Fruit fly (Drosophila melanogaster) whole organism, embryonic: ENCODE data around the gene Dap160.
A peak's percentile ranks its signal among the peaks of the same experiment; 100 is the strongest.

Source experiments
- CG1024 ChIP-seq: fragments of 200-800 bp; sonication (Bioruptor generic); IDR thresholded peaks from 2 replicates; pipeline ENCODE4 v1.3.6; 2022; ENCODE audit warnings: missing biosample characterization, missing genetic modification characterization
- CG12299 ChIP-seq: fragments of 200-800 bp; sonication (Bioruptor generic); optimal IDR thresholded peaks from 2 replicates; lab custom pipeline; 2018; ENCODE audit warnings: missing biosample characterization, mild to moderate bottlenecking, missing genetic modification characterization
- CG12391 ChIP-seq: fragments of 200-800 bp; sonication (Bioruptor generic); optimal IDR thresholded peaks from 3 replicates; lab custom pipeline; 2018; ENCODE audit warnings: missing biosample characterization, mild to moderate bottlenecking, missing genetic modification characterization, moderate library complexity
- CG12744 ChIP-seq: fragments of 200-800 bp; sonication (Bioruptor generic); optimal IDR thresholded peaks from 2 replicates; lab custom pipeline; 2016; ENCODE audit warnings: missing biosample characterization, missing genetic modification characterization
- CG12942 ChIP-seq: fragments of 200-800 bp; sonication (Bioruptor generic); optimal IDR thresholded peaks from 3 replicates; lab custom pipeline; 2016; ENCODE audit warnings: missing biosample characterization, missing genetic modification characterization
- CG14860 ChIP-seq: fragments of 200-800 bp; sonication (Bioruptor generic); IDR thresholded peaks from 3 replicates; pipeline ENCODE4 v1.3.6; 2022; ENCODE audit warnings: missing biosample characterization, missing genetic modification characterization; ENCODE audit not compliant: partially characterized antibody
- CG15011 ChIP-seq: fragments of 200-800 bp; sonication (Bioruptor generic); optimal IDR thresholded peaks from 3 replicates; lab custom pipeline; 2018; ENCODE audit warnings: missing biosample characterization, mild to moderate bottlenecking, missing genetic modification characterization
- CG16815 ChIP-seq: fragments of 200-800 bp; sonication (Bioruptor generic); optimal IDR thresholded peaks from 3 replicates; lab custom pipeline; 2017; ENCODE audit warnings: missing biosample characterization, mild to moderate bottlenecking, missing genetic modification characterization
- CG3847 ChIP-seq: fragments of 200-800 bp; sonication (Bioruptor generic); IDR thresholded peaks from 2 replicates; pipeline ENCODE4 v1.3.6; 2022; ENCODE audit warnings: missing biosample characterization, missing genetic modification characterization
- CG4282 ChIP-seq: fragments of 200-800 bp; sonication (Bioruptor generic); optimal IDR thresholded peaks from 2 replicates; lab custom pipeline; 2016; ENCODE audit warnings: missing biosample characterization, missing genetic modification characterization
- CG4854 ChIP-seq: fragments of 200-800 bp; sonication (Bioruptor generic); optimal IDR thresholded peaks from 2 replicates; lab custom pipeline; 2016; ENCODE audit warnings: missing biosample characterization, missing genetic modification characterization, inconsistent platforms
- CG6254 ChIP-seq: fragments of 200-800 bp; sonication (Bioruptor generic); optimal IDR thresholded peaks from 3 replicates; lab custom pipeline; 2017; ENCODE audit warnings: mild to moderate bottlenecking, missing biosample characterization, missing genetic modification reagents, missing genetic modification characterization
- CG6654 ChIP-seq: fragments of 200-800 bp; sonication (Bioruptor generic); optimal IDR thresholded peaks from 2 replicates; lab custom pipeline; 2017; ENCODE audit warnings: missing biosample characterization, mild to moderate bottlenecking, missing genetic modification characterization
- CG7357 ChIP-seq: fragments of 200-800 bp; sonication (Bioruptor generic); IDR thresholded peaks from 3 replicates; pipeline ENCODE4 v1.3.6; 2022; ENCODE audit warnings: missing biosample characterization, missing genetic modification characterization
- CG7556 ChIP-seq: fragments of 200-800 bp; sonication (Bioruptor generic); optimal IDR thresholded peaks from 2 replicates; lab custom pipeline; 2017; ENCODE audit warnings: missing biosample characterization, mild to moderate bottlenecking, missing genetic modification characterization
- CG7928 ChIP-seq: fragments of 200-800 bp; sonication (Bioruptor generic); optimal IDR thresholded peaks from 2 replicates; lab custom pipeline; 2017; ENCODE audit warnings: missing biosample characterization, mild to moderate bottlenecking, missing genetic modification characterization
- CG7963 ChIP-seq: fragments of 200-800 bp; sonication (Bioruptor generic); IDR thresholded peaks from 3 replicates; pipeline ENCODE4 v1.3.6; 2022; ENCODE audit warnings: missing biosample characterization, missing genetic modification characterization; ENCODE audit not compliant: partially characterized antibody
- CG8089 ChIP-seq: fragments of 200-800 bp; sonication (Bioruptor generic); optimal IDR thresholded peaks from 3 replicates; lab custom pipeline; 2016; ENCODE audit warnings: missing biosample characterization, missing genetic modification characterization
- Deaf1 ChIP-seq: fragments of 200-800 bp; optimal IDR thresholded peaks from 3 replicates; lab custom pipeline; 2019; ENCODE audit warnings: missing biosample characterization, mild to moderate bottlenecking, missing genetic modification characterization, moderate library complexity
- Ets97D ChIP-seq: fragments of 200-800 bp; sonication (Bioruptor generic); optimal IDR thresholded peaks from 3 replicates; lab custom pipeline; 2016; ENCODE audit warnings: missing biosample characterization, missing genetic modification characterization
- Fer1 ChIP-seq: fragments of 200-800 bp; sonication (Bioruptor generic); optimal IDR thresholded peaks from 2 replicates; lab custom pipeline; 2017; ENCODE audit warnings: missing biosample characterization, mild to moderate bottlenecking, missing genetic modification characterization
- GATAe ChIP-seq: fragments of 200-800 bp; sonication (Bioruptor generic); conservative IDR thresholded peaks from 2 replicates; pipeline ENCODE4 v1.3.6; 2022; ENCODE audit warnings: missing biosample characterization, missing genetic modification characterization
- Kr ChIP-seq: fragments of 200-800 bp; sonication (Bioruptor generic); optimal IDR thresholded peaks from 2 replicates; lab custom pipeline; 2017; ENCODE audit warnings: missing biosample characterization, mild to moderate bottlenecking, missing genetic modification characterization
- Rfx ChIP-seq: fragments of 200-800 bp; sonication (Bioruptor generic); IDR thresholded peaks from 2 replicates; pipeline ENCODE4 v1.3.6; 2022; ENCODE audit warnings: missing biosample characterization, missing genetic modification characterization
- Sox102F ChIP-seq: fragments of 200-800 bp; sonication (Bioruptor generic); optimal IDR thresholded peaks from 2 replicates; lab custom pipeline; 2018; ENCODE audit warnings: missing biosample characterization, mild to moderate bottlenecking, missing genetic modification characterization, moderate library complexity
- Trl ChIP-seq, 3 experiments: fragments of >200 bp in 2 of 3; fragments of 200-800 bp in 1 of 3; sonication (Bioruptor generic) in 1 of 3; optimal IDR thresholded peaks; 2 replicates in 1 of 3; 3 replicates in 2 of 3; lab custom pipeline; 2016 to 2017; ENCODE audit warnings: missing biosample characterization in 1 of 3, missing genetic modification characterization in 1 of 3
- abd-A ChIP-seq: fragments of 200-800 bp; sonication (Bioruptor generic); optimal IDR thresholded peaks from 3 replicates; lab custom pipeline; 2019; ENCODE audit warnings: missing biosample characterization, mild to moderate bottlenecking, missing genetic modification characterization, moderate library complexity
- ap ChIP-seq: fragments of 200-800 bp; sonication (Bioruptor generic); IDR thresholded peaks from 2 replicates; pipeline ENCODE4 v1.3.6; 2022; ENCODE audit warnings: missing biosample characterization, missing genetic modification characterization
- ase ChIP-seq: fragments of 200-800 bp; sonication (Bioruptor generic); IDR thresholded peaks from 3 replicates; pipeline ENCODE4 v1.3.6; 2022; ENCODE audit warnings: missing biosample characterization, missing genetic modification characterization
- chinmo ChIP-seq: fragments of 200-800 bp; sonication (Bioruptor generic); IDR thresholded peaks from 4 replicates; pipeline ENCODE4 v1.3.6; 2022; ENCODE audit warnings: missing biosample characterization, missing genetic modification characterization; ENCODE audit not compliant: partially characterized antibody
- crp ChIP-seq, 2 experiments: fragments of 200-800 bp; sonication (Bioruptor generic); optimal IDR thresholded peaks; 2 replicates in 1 of 2; 3 replicates in 1 of 2; lab custom pipeline; 2017; ENCODE audit warnings: missing biosample characterization in 2 of 2, missing genetic modification characterization in 2 of 2, mild to moderate bottlenecking in 1 of 2, moderate library complexity in 1 of 2
- danr ChIP-seq: fragments of 200-800 bp; sonication (Bioruptor generic); IDR thresholded peaks from 2 replicates; pipeline ENCODE4 v1.3.6; 2022; ENCODE audit warnings: missing biosample characterization, missing genetic modification characterization
- gsb-n ChIP-seq: fragments of 200-800 bp; sonication (Bioruptor generic); optimal IDR thresholded peaks from 3 replicates; lab custom pipeline; 2018; ENCODE audit warnings: missing biosample characterization, mild to moderate bottlenecking, missing genetic modification characterization
- her ChIP-seq: fragments of 200-800 bp; sonication (Bioruptor generic); optimal IDR thresholded peaks from 2 replicates; lab custom pipeline; 2016; ENCODE audit warnings: missing biosample characterization, missing genetic modification characterization
- lov ChIP-seq, 2 experiments: fragments of 200-800 bp in 1 of 2; fragments of >200 bp in 1 of 2; sonication (Bioruptor generic) in 1 of 2; IDR thresholded peaks in 1 of 2; optimal IDR thresholded peaks in 1 of 2; 2 replicates in 1 of 2; 3 replicates in 1 of 2; pipeline versions ENCODE4 v1.3.6 to Lab custom; 2017 to 2022; ENCODE audit warnings: missing biosample characterization in 1 of 2, missing genetic modification characterization in 1 of 2
- mirr ChIP-seq: fragments of 200-800 bp; sonication (Bioruptor generic); optimal IDR thresholded peaks from 3 replicates; lab custom pipeline; 2018; ENCODE audit warnings: missing biosample characterization, mild to moderate bottlenecking, missing genetic modification characterization
- org-1 ChIP-seq: fragments of 200-800 bp; sonication (Bioruptor generic); optimal IDR thresholded peaks from 2 replicates; lab custom pipeline; 2017; ENCODE audit warnings: missing biosample characterization, missing genetic modification characterization
- pho ChIP-seq: fragments of 200-800 bp; sonication (Bioruptor generic); optimal IDR thresholded peaks from 2 replicates; lab custom pipeline; 2016; ENCODE audit warnings: missing biosample characterization, missing genetic modification characterization
- phol ChIP-seq: fragments of 200-800 bp; sonication (Bioruptor generic); optimal IDR thresholded peaks from 3 replicates; lab custom pipeline; 2018; ENCODE audit warnings: missing biosample characterization, mild to moderate bottlenecking, missing genetic modification characterization, moderate library complexity
- ranshi ChIP-seq: fragments of 200-800 bp; sonication (Bioruptor generic); IDR thresholded peaks from 2 replicates; pipeline ENCODE4 v1.3.6; 2022; ENCODE audit warnings: missing biosample characterization, missing genetic modification characterization
- ro ChIP-seq: fragments of 200-800 bp; sonication (Bioruptor generic); IDR thresholded peaks from 2 replicates; pipeline ENCODE4 v1.3.6; 2022; ENCODE audit warnings: missing biosample characterization, missing genetic modification characterization
- run ChIP-seq: fragments of 200-800 bp; sonication (Bioruptor generic); optimal IDR thresholded peaks from 3 replicates; lab custom pipeline; 2018; ENCODE audit warnings: missing biosample characterization, mild to moderate bottlenecking, missing genetic modification characterization
- sd ChIP-seq: fragments of 200-800 bp; sonication (Bioruptor generic); optimal IDR thresholded peaks from 3 replicates; lab custom pipeline; 2018; ENCODE audit warnings: missing biosample characterization, mild to moderate bottlenecking, missing genetic modification characterization, moderate library complexity
- shn ChIP-seq: fragments of 200-800 bp; sonication (Bioruptor generic); optimal IDR thresholded peaks from 3 replicates; lab custom pipeline; 2016; ENCODE audit warnings: missing biosample characterization, missing genetic modification characterization
- slbo ChIP-seq: fragments of 200-800 bp; sonication (Bioruptor generic); IDR thresholded peaks from 2 replicates; pipeline ENCODE4 v1.3.6; 2022; ENCODE audit warnings: missing biosample characterization, missing genetic modification characterization
- stc ChIP-seq: fragments of 200-800 bp; sonication (Bioruptor generic); IDR thresholded peaks from 2 replicates; pipeline ENCODE4 v1.3.6; 2022; ENCODE audit warnings: missing biosample characterization, missing genetic modification characterization
- sug ChIP-seq: fragments of 200-800 bp; optimal IDR thresholded peaks from 2 replicates; lab custom pipeline; 2019; ENCODE audit warnings: missing biosample characterization, mild to moderate bottlenecking, missing genetic modification characterization, moderate library complexity
- tgo ChIP-seq: fragments of 200-800 bp; sonication (Bioruptor generic); IDR thresholded peaks from 3 replicates; pipeline ENCODE4 v1.3.6; 2022; ENCODE audit warnings: missing biosample characterization, missing genetic modification characterization
- unpg ChIP-seq: fragments of 200-800 bp; sonication (Bioruptor generic); optimal IDR thresholded peaks from 3 replicates; lab custom pipeline; 2018; ENCODE audit warnings: missing biosample characterization, mild to moderate bottlenecking, missing genetic modification characterization, moderate library complexity

The Dap160 gene

dm6 chr2L:21158554-21158953, 16.4 kb upstream of the Dap160 start, which contains the start of the genes Coq3 and Pld3 (continued):
- TF ChIP-seq phol (peak; percentile 84), lov (optimal IDR thresholded peaks at IDR 0.05; lab: Kevin White, UChicago) (no peak), lov (GFP tag; IDR thresholded peaks at IDR 0.05; lab: Robert Waterston, UW) (peak; percentile 80; the same call in 1 of the 3 replicates), slbo (peak; percentile 89), Rfx (peak; percentile 89), CG12942 (GFP tag; lab: Kevin White, UChicago) (peak; percentile 69), GATAe (GFP tag; lab: Robert Waterston, UW) (no peak), Trl (optimal IDR thresholded peaks at IDR 0.05; lab: Kevin White, UChicago) (no peak), Trl (GFP tag; optimal IDR thresholded peaks at IDR 0.05; lab: Kevin White, UChicago) (peak; percentile 72), sug (tag; lab: Kevin White, UChicago) (peak; percentile 80), sd (tag; lab: Kevin White, UChicago) (no peak), CG7963 (GFP tag; lab: Robert Waterston, UW) (no peak), CG7357 (peak; percentile 66), CG8089 (GFP tag; lab: Kevin White, UChicago) (peak; percentile 39), shn (GFP tag; lab: Kevin White, UChicago) (peak; percentile 42), danr (GFP tag; lab: Robert Waterston, UW) (peak; percentile 56; the same call in 1 of the 2 replicates), her (peak; percentile 67), Fer1 (GFP tag; lab: Kevin White, UChicago) (peak; percentile 90), ro (GFP tag; lab: Robert Waterston, UW) (no peak), tgo (GFP tag; lab: Robert Waterston, UW) (peak; percentile 79), Sox102F (GFP tag; lab: Kevin White, UChicago) (peak; percentile 87), CG12299 (tag; lab: Kevin White, UChicago) (peak; percentile 57), ap (0 out of 2 replicates have a peak, but pooled peaks have one; percentile 19), CG6654 (peak; percentile 45), stc (peak; percentile 69; the same call in 1 of the 2 replicates), CG7928 (GFP tag; lab: Kevin White, UChicago) (peak; percentile 41), CG4282 (GFP tag; lab: Kevin White, UChicago) (no peak), CG14860 (GFP tag; lab: Robert Waterston, UW) (no peak), Deaf1 (tag; lab: Kevin White, UChicago) (no peak), CG15011 (GFP tag; lab: Kevin White, UChicago) (no peak), mirr (GFP tag; lab: Kevin White, UChicago) (peak; percentile 49), CG16815 (GFP tag; lab: Kevin White, UChicago) (peak; percentile 73), CG7556 (GFP tag; lab: Kevin White, UChicago) (peak; percentile 81), CG12744 (GFP tag; lab: Kevin White, UChicago) (peak; percentile 63), CG6254 (GFP tag; lab: Kevin White, UChicago) (peak; percentile 71), pho (GFP tag; lab: Kevin White, UChicago) (peak; percentile 80), CG12391 (tag; lab: Kevin White, UChicago) (peak; percentile 86), ranshi (peak; percentile 79), Kr (GFP tag; lab: Kevin White, UChicago) (no peak), chinmo (GFP tag; lab: Robert Waterston, UW) (no peak), CG3847 (GFP tag; lab: Robert Waterston, UW) (peak; percentile 65), org-1 (GFP tag; lab: Kevin White, UChicago) (peak; percentile 57), CG4854 (GFP tag; lab: Kevin White, UChicago) (peak; percentile 61), gsb-n (tag; lab: Kevin White, UChicago) (peak; percentile 61), abd-A (tag; lab: Kevin White, UChicago) (no peak), run (tag; lab: Kevin White, UChicago) (peak; percentile 46), unpg (GFP tag; lab: Kevin White, UChicago) (peak; percentile 86), CG1024 (GFP tag; lab: Robert Waterston, UW) (peak; percentile 67), Ets97D (peak; percentile 35), ase (GFP tag; lab: Robert Waterston, UW) (peak; percentile 76; the same call in 2 of the 3 replicates), crp (GFP tag; optimal IDR thresholded peaks at IDR 0.05; lab: Kevin White, UChicago) (peak; percentile 41 to 86)
